Worm (Caenorhabditis elegans): ENCODE results near the gene mbr-1.

Gene mbr-1

ce11 chrX:10763383-10763782, 41.5 kb upstream of the mbr-1 start:
- TF ChIP-seq nhr-85 (tag), result peak; percentile 42
- peak; percentile 26 for TF ChIP-seq nhr-47 (tag; optimal IDR thresholded peaks at IDR 0.05)
- peak; percentile 9 for TF ChIP-seq unc-86 (tag; optimal IDR thresholded peaks at IDR 0.05)
- TF ChIP-seq sptf-1 (tag; optimal IDR thresholded peaks at IDR 0.05), result no peak
- peak; percentile 45 for TF ChIP-seq egl-13 (tag; optimal IDR thresholded peaks at IDR 0.05)
- peak; percentile 31 for TF ChIP-seq fkh-8 (tag; optimal IDR thresholded peaks at IDR 0.05)
- no peak for TF ChIP-seq ztf-4 (tag; optimal IDR thresholded peaks at IDR 0.05)
- TF ChIP-seq lin-14 (GFP tag; optimal IDR thresholded peaks at IDR 0.05), result peak; percentile 50

ce11 chrX:10760958-10761357, 39.1 kb upstream of the mbr-1 start:
- peak; percentile 38 for TF ChIP-seq nhr-71 (tag; optimal IDR thresholded peaks at IDR 0.05)
- TF ChIP-seq nhr-85 (tag), result no peak
- TF ChIP-seq pax-3 (tag; optimal IDR thresholded peaks at IDR 0.05), result peak; percentile 64
- TF ChIP-seq elt-2 (tag; optimal IDR thresholded peaks at IDR 0.05), result peak; percentile 10
- TF ChIP-seq lin-14 (GFP tag; optimal IDR thresholded peaks at IDR 0.05), result peak; percentile 11
- TF ChIP-seq mef-2 (tag; optimal IDR thresholded peaks at IDR 0.05), result no peak
- no peak for TF ChIP-seq unc-130 (tag; optimal IDR thresholded peaks at IDR 0.05)
- TF ChIP-seq ztf-4 (tag; optimal IDR thresholded peaks at IDR 0.05), result no peak
- TF ChIP-seq lir-3 (tag; optimal IDR thresholded peaks at IDR 0.05; ENCODE audit: poor library complexity), result no peak
- TF ChIP-seq ceh-63 (GFP tag; optimal IDR thresholded peaks at IDR 0.05), result no peak
- no peak for TF ChIP-seq nhr-19 (GFP tag; conservative IDR thresholded peaks at IDR 0.05)
- TF ChIP-seq nhr-12 (tag; optimal IDR thresholded peaks at IDR 0.05), result no peak
- peak; percentile 37 for TF ChIP-seq fkh-8 (tag; optimal IDR thresholded peaks at IDR 0.05)

ce11 chrX:10758453-10758852, 36.6 kb upstream of the mbr-1 start:
- TF ChIP-seq dsc-1 (tag; optimal IDR thresholded peaks at IDR 0.05), result peak; percentile 78
- no peak for TF ChIP-seq nhr-12 (tag; optimal IDR thresholded peaks at IDR 0.05)
- TF ChIP-seq nhr-47 (tag; optimal IDR thresholded peaks at IDR 0.05), result peak; percentile 41
- TF ChIP-seq zag-1 (tag; optimal IDR thresholded peaks at IDR 0.05), result no peak
- no peak for TF ChIP-seq aly-2 (tag; optimal IDR thresholded peaks at IDR 0.05)
- peak; percentile 15 for TF ChIP-seq pax-3 (tag; optimal IDR thresholded peaks at IDR 0.05)
- TF ChIP-seq xbp-1 (tag; optimal IDR thresholded peaks at IDR 0.05), result no peak
- TF ChIP-seq efl-1 (optimal IDR thresholded peaks at IDR 0.05), result no peak
- no peak for TF ChIP-seq efl-1 (GFP tag; optimal IDR thresholded peaks at IDR 0.05 in 1 of 2)
- peak; percentile 9 for TF ChIP-seq nhr-71 (tag; optimal IDR thresholded peaks at IDR 0.05)
- peak; percentile 51 for TF ChIP-seq sox-4 (tag; optimal IDR thresholded peaks at IDR 0.05)
- TF ChIP-seq fkh-8 (tag; optimal IDR thresholded peaks at IDR 0.05), result peak; percentile 71
- TF ChIP-seq zip-4 (GFP tag; optimal IDR thresholded peaks at IDR 0.05), result no peak

ce11 chrX:10757608-10758007, 35.8 kb upstream of the mbr-1 start, which contains the start of gene R07A4.4:
R07A4.4 (minus strand) TSS chrX:10757708.
- no peak for TF ChIP-seq fkh-4 (tag; optimal IDR thresholded peaks at IDR 0.05; ENCODE audit: borderline replicate concordance)
- no peak for TF ChIP-seq C34B4.2 (tag; optimal IDR thresholded peaks at IDR 0.05)
- TF ChIP-seq lin-14 (GFP tag; optimal IDR thresholded peaks at IDR 0.05), result no peak
- TF ChIP-seq hlh-4 (tag; optimal IDR thresholded peaks at IDR 0.05), result no peak
- TF ChIP-seq ces-1 (GFP tag; optimal IDR thresholded peaks at IDR 0.05), result no peak
- no peak for TF ChIP-seq irx-1 (tag; optimal IDR thresholded peaks at IDR 0.05)
- no peak for TF ChIP-seq nhr-84 (tag; optimal IDR thresholded peaks at IDR 0.05)
- no peak for TF ChIP-seq pax-3 (tag; optimal IDR thresholded peaks at IDR 0.05)
- no peak for TF ChIP-seq Y116A8C.19 (tag; optimal IDR thresholded peaks at IDR 0.05; ENCODE audit: borderline replicate concordance)
- TF ChIP-seq C16A3.4 (tag; optimal IDR thresholded peaks at IDR 0.05), result no peak
- TF ChIP-seq sox-4 (tag; optimal IDR thresholded peaks at IDR 0.05), result no peak
- TF ChIP-seq snu-23 (GFP tag; optimal IDR thresholded peaks at IDR 0.05), result no peak
- TF ChIP-seq nhr-76 (tag; optimal IDR thresholded peaks at IDR 0.05), result no peak
- TF ChIP-seq rnt-1 (tag; optimal IDR thresholded peaks at IDR 0.05), result no peak
- TF ChIP-seq unc-130 (tag; optimal IDR thresholded peaks at IDR 0.05), result no peak
- no peak for TF ChIP-seq zip-4 (GFP tag; optimal IDR thresholded peaks at IDR 0.05)
- no peak for TF ChIP-seq ztf-11 (tag; optimal IDR thresholded peaks at IDR 0.05)
- TF ChIP-seq fos-1 (tag; optimal IDR thresholded peaks at IDR 0.05), result no peak
- TF ChIP-seq sup-37 (GFP tag; optimal IDR thresholded peaks at IDR 0.05), result no peak
- no peak for TF ChIP-seq elt-2 (tag; optimal IDR thresholded peaks at IDR 0.05)
